Worm (Caenorhabditis elegans) whole organism, midembryonic: ENCODE measurements around the gene C26F1.1.

ENCODE experiments used
- T22C8.4 ChIP-seq: fragments of 200-800 bp; sonication (Bioruptor generic); IDR thresholded peaks from 2 replicates; pipeline ENCODE4 v1.3.6; 2022; ENCODE audit warnings: missing genetic modification characterization, missing compliant biosample characterization
- cog-1 ChIP-seq: sonication (generic microtip); optimal IDR thresholded peaks from 2 replicates; lab custom pipeline; 2016; ENCODE audit warnings: missing genetic modification characterization, missing compliant biosample characterization
- flt-1 ChIP-seq: fragments of 200-800 bp; sonication (Bioruptor generic); IDR thresholded peaks from 2 replicates; pipeline ENCODE4 v1.3.6; 2022; ENCODE audit warnings: missing genetic modification characterization, missing compliant biosample characterization
- klf-2 ChIP-seq: fragments of 200-800 bp; sonication (Bioruptor generic); conservative IDR thresholded peaks from 2 replicates; pipeline ENCODE4 v1.3.6; 2022; ENCODE audit warnings: missing genetic modification reagents, missing genetic modification characterization, missing compliant biosample characterization
- med-1 ChIP-seq: sonication (generic microtip); optimal IDR thresholded peaks from 2 replicates; lab custom pipeline; 2017; ENCODE audit warnings: missing genetic modification characterization, mild to moderate bottlenecking, missing compliant biosample characterization, antibody characterized with exemption, missing genetic modification reagents; ENCODE audit not compliant: insufficient read depth
- ref-1 ChIP-seq: fragments of 200-800 bp; sonication (Bioruptor generic); conservative IDR thresholded peaks from 2 replicates; pipeline ENCODE4 v1.3.6; 2022; ENCODE audit warnings: missing genetic modification reagents, missing genetic modification characterization, missing compliant biosample characterization
- tab-1 ChIP-seq: fragments of 200-800 bp; sonication (Bioruptor generic); IDR thresholded peaks from 2 replicates; pipeline ENCODE4 v1.3.6; 2022; ENCODE audit warnings: missing genetic modification characterization, missing compliant biosample characterization
- ztf-23 ChIP-seq: fragments of 200-800 bp; sonication (Bioruptor generic); IDR thresholded peaks from 2 replicates; pipeline ENCODE4 v1.3.6; 2022; ENCODE audit warnings: missing genetic modification reagents, missing genetic modification characterization, missing compliant biosample characterization
- ztf-29 ChIP-seq: fragments of 200-800 bp; sonication (Bioruptor generic); IDR thresholded peaks from 2 replicates; pipeline ENCODE4 v1.3.6; 2022; ENCODE audit warnings: missing genetic modification reagents, missing genetic modification characterization, missing compliant biosample characterization

DNA sequence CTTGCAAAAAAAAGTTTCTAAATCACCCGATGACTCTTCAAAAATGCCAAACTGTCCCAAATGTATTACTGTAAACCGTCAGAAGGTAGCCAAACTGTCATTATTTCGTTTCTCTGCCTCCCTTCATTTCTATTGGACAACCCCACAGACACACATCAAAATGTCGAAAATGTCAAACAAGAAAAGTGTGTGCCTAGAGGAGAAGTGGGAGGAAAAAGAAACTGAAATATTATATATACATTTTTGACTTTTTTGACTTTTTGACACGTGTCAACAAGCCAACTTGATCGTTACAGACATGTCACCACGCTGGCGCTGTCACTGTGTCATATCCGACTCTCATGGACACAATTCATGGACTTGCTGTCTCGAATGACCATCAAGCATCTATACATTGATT is 35.5 kb upstream of the C26F1.1 start:
- TF ChIP-seq flt-1 (GFP tag; lab: Robert Waterston, UW) (no peak), T22C8.4 (GFP tag; lab: Robert Waterston, UW) (no peak), klf-2 (GFP tag; lab: Robert Waterston, UW) (no peak), med-1 (GFP tag; lab: Kevin White, UChicago) (no peak), ztf-23 (GFP tag; lab: Robert Waterston, UW) (no peak), tab-1 (GFP tag; lab: Robert Waterston, UW) (no peak), ztf-29 (no peak), cog-1 (no peak), ref-1 (GFP tag; lab: Robert Waterston, UW) (no peak)
